Worm (Caenorhabditis elegans) whole organism, dauer: ENCODE data around the gene srlf-7.

Source experiments
- unc-62 ChIP-seq: sonication (generic microtip); optimal IDR thresholded peaks from 2 replicates; lab custom pipeline; 2017; ENCODE audit warnings: missing biosample characterization, missing genetic modification reagents, missing genetic modification characterization

Gene srlf-7

ce11 chrIV:7219398-7220087 lies 30.5 kb downstream of the srlf-7 start, which contains the start of the genes glb-23 and R13A1.1:
Gene glb-23, minus strand, starts transcription at chrIV:7219498.
Gene R13A1.1, plus strand, starts transcription at chrIV:7220037.
- no peak for TF ChIP-seq unc-62 (GFP tag; lab: Kevin White, UChicago)

ce11 chrIV:7222088-7222487 lies 33.0 kb downstream of the srlf-7 start:
- no peak for TF ChIP-seq unc-62 (GFP tag; lab: Kevin White, UChicago)

ce11 chrIV:7227072-7227471 lies 38.0 kb downstream of the srlf-7 start, which contains the start of gene R13A1.10:
Gene R13A1.10, minus strand, starts transcription at chrIV:7227172.
- no peak for TF ChIP-seq unc-62 (GFP tag; lab: Kevin White, UChicago)

ce11 chrIV:7228208-7228607 lies 39.1 kb downstream of the srlf-7 start, which contains the start of gene D2024.5:
Gene D2024.5, minus strand, starts transcription at chrIV:7228308.
- TF ChIP-seq unc-62 (GFP tag; lab: Kevin White, UChicago) = no peak

- no peak for TF ChIP-seq unc-62 (GFP tag; lab: Kevin White, UChicago)
These were observed 41.1 kb downstream of the srlf-7 start, which contains the start of gene cap-1 for ce11 chrIV:7230198-7230597. Gene cap-1, minus strand, starts transcription at chrIV:7230223.

ce11 chrIV:7230935-7231334 lies 41.8 kb downstream of the srlf-7 start, which contains the start of gene D2024.4:
Gene D2024.4, plus strand, starts transcription at chrIV:7231235.
- no peak for TF ChIP-seq unc-62 (GFP tag; lab: Kevin White, UChicago)

- TF ChIP-seq unc-62 (GFP tag; lab: Kevin White, UChicago) = no peak
These were observed 44.5 kb downstream of the srlf-7 start for ce11 chrIV:7233566-7234014.

ce11 chrIV:7234623-7235022 lies 45.5 kb downstream of the srlf-7 start:
- TF ChIP-seq unc-62 (GFP tag; lab: Kevin White, UChicago) = no peak

ce11 chrIV:7235382-7235917 lies 46.4 kb downstream of the srlf-7 start:
- TF ChIP-seq unc-62 (GFP tag; lab: Kevin White, UChicago) = no peak

ce11 chrIV:7236248-7236772 lies 47.2 kb downstream of the srlf-7 start:
- TF ChIP-seq unc-62 (GFP tag; lab: Kevin White, UChicago) = no peak

- no peak for TF ChIP-seq unc-62 (GFP tag; lab: Kevin White, UChicago)
These were observed 48.7 kb downstream of the srlf-7 start, which contains the start of gene elo-3 for ce11 chrIV:7237668-7238214. Gene elo-3, plus strand, starts transcription at chrIV:7237718.
